Worm (Caenorhabditis elegans) whole organism, early embryonic: Measurements from ENCODE around the gene gcc-2.
A peak's percentile ranks its signal among the peaks of the same experiment; 100 is the strongest.

ENCODE experiments used
- B0310.2 ChIP-seq: sonication (generic microtip); optimal IDR thresholded peaks from 2 replicates; lab custom pipeline; 2016; ENCODE audit warnings: mild to moderate bottlenecking, missing genetic modification characterization, missing compliant biosample characterization
- F13C5.2 ChIP-seq: sonication (generic microtip); optimal IDR thresholded peaks from 2 replicates; lab custom pipeline; 2017; ENCODE audit warnings: mild to moderate bottlenecking, missing genetic modification characterization, inconsistent platforms, missing compliant biosample characterization
- aly-1 ChIP-seq: sonication (generic microtip); optimal IDR thresholded peaks from 2 replicates; lab custom pipeline; 2016; ENCODE audit warnings: missing genetic modification characterization, missing compliant biosample characterization
- ama-1 ChIP-seq: fragments of 150-350 bp; optimal IDR thresholded peaks from 2 replicates; lab custom pipeline; 2014
- ceh-13 ChIP-seq: fragments of 200-800 bp; sonication (Bioruptor generic); optimal IDR thresholded peaks from 2 replicates; lab custom pipeline; 2018; ENCODE audit warnings: mild to moderate bottlenecking, missing genetic modification characterization, missing compliant biosample characterization
- ceh-36 ChIP-seq: sonication (generic microtip); optimal IDR thresholded peaks from 2 replicates; lab custom pipeline; 2016; ENCODE audit warnings: missing genetic modification characterization, inconsistent platforms, missing compliant biosample characterization
- ets-7 ChIP-seq: sonication (generic microtip); optimal IDR thresholded peaks from 2 replicates; lab custom pipeline; 2016; ENCODE audit warnings: missing genotype, missing genetic modification characterization, missing compliant biosample characterization
- flt-1 ChIP-seq: fragments of 200-800 bp; sonication (Bioruptor generic); IDR thresholded peaks from 2 replicates; pipeline ENCODE4 v1.3.6; 2022; ENCODE audit warnings: missing genetic modification characterization, missing compliant biosample characterization
- hmbx-1 ChIP-seq: sonication (generic microtip); optimal IDR thresholded peaks from 2 replicates; lab custom pipeline; 2016; ENCODE audit warnings: mild to moderate bottlenecking, missing genetic modification characterization, missing compliant biosample characterization
- hmg-4 ChIP-seq: fragments of 200-800 bp; sonication (Bioruptor generic); optimal IDR thresholded peaks from 2 replicates; lab custom pipeline; 2018; ENCODE audit warnings: mild to moderate bottlenecking, missing genetic modification characterization, missing compliant biosample characterization
- hnd-1 ChIP-seq: sonication (generic microtip); optimal IDR thresholded peaks from 2 replicates; lab custom pipeline; 2016; ENCODE audit warnings: missing genetic modification characterization, missing compliant biosample characterization
- pes-1 ChIP-seq: fragments of 200-800 bp; sonication (Bioruptor generic); IDR thresholded peaks from 2 replicates; pipeline ENCODE4 v1.3.6; 2022; ENCODE audit warnings: missing genetic modification reagents, missing genetic modification characterization, missing compliant biosample characterization
- scrt-1 ChIP-seq: fragments of 200-800 bp; sonication (Bioruptor generic); IDR thresholded peaks from 2 replicates; pipeline ENCODE4 v1.3.6; 2022; ENCODE audit warnings: missing genetic modification characterization, missing compliant biosample characterization
- sea-1 ChIP-seq: fragments of 200-800 bp; sonication (Bioruptor generic); conservative IDR thresholded peaks from 2 replicates; pipeline ENCODE4 v1.3.6; 2022; ENCODE audit warnings: missing genetic modification characterization, missing compliant biosample characterization
- tbx-11 ChIP-seq: fragments of 200-800 bp; sonication (Bioruptor generic); IDR thresholded peaks from 2 replicates; pipeline ENCODE4 v1.3.6; 2022; ENCODE audit warnings: missing genetic modification characterization, missing compliant biosample characterization
- tbx-37 ChIP-seq: fragments of 200-800 bp; sonication (Bioruptor generic); conservative IDR thresholded peaks from 2 replicates; pipeline ENCODE4 v1.3.6; 2022; ENCODE audit warnings: missing genetic modification reagents, missing genetic modification characterization, missing compliant biosample characterization
- tra-4 ChIP-seq: sonication (generic microtip); optimal IDR thresholded peaks from 2 replicates; lab custom pipeline; 2017; ENCODE audit warnings: missing genetic modification characterization, missing compliant biosample characterization

Gene gcc-2

ce11 chrIII:9782483-9783081, 20.6 kb upstream of the gcc-2 start, which contains the start of gene R10E11.6:
R10E11.6 (plus strand) TSS chrIII:9783006.
- TF ChIP-seq ceh-13 (GFP tag; lab: Kevin White, UChicago) (no peak), ets-7 (tag; lab: Kevin White, UChicago) (no peak), aly-1 (no peak)

ce11 chrIII:9782011-9782436, 20.1 kb upstream of the gcc-2 start, which contains the start of gene vha-2:
vha-2 (plus strand) TSS chrIII:9782164.
- no peak for TF ChIP-seq aly-1
- TF ChIP-seq ama-1, result peak; percentile 27

ce11 chrIII:9780665-9781304, 18.8 kb upstream of the gcc-2 start, which contains the start of gene vha-1:
vha-1 (plus strand) TSS chrIII:9781254.
- TF ChIP-seq F13C5.2 (tag; lab: Kevin White, UChicago) (peak; percentile 54), hmg-4 (GFP tag; lab: Kevin White, UChicago) (no peak), sea-1 (GFP tag; lab: Robert Waterston, UW) (0 out of 2 replicates have a peak, but pooled peaks have one; percentile 58), pes-1 (0 out of 2 replicates have a peak, but pooled peaks have one; percentile 31)

- TF ChIP-seq aly-1, result no peak
- no peak for TF ChIP-seq ceh-13 (GFP tag; lab: Kevin White, UChicago)
- no peak for TF ChIP-seq F13C5.2 (tag; lab: Kevin White, UChicago)
- no peak for TF ChIP-seq flt-1 (GFP tag; lab: Robert Waterston, UW)
- TF ChIP-seq ceh-36 (tag; lab: Kevin White, UChicago), result no peak
- no peak for TF ChIP-seq tra-4
- TF ChIP-seq hnd-1 (tag; lab: Kevin White, UChicago), result no peak
- TF ChIP-seq B0310.2 (tag; lab: Kevin White, UChicago), result no peak
- no peak for TF ChIP-seq hmg-4 (GFP tag; lab: Kevin White, UChicago)
- no peak for TF ChIP-seq sea-1 (GFP tag; lab: Robert Waterston, UW)
- no peak for TF ChIP-seq pes-1
- no peak for TF ChIP-seq ets-7 (tag; lab: Kevin White, UChicago)
Measured at ce11 chrIII:9780254-9780653, 18.3 kb upstream of the gcc-2 start, which contains the start of gene sqv-3. sqv-3 (minus strand) TSS chrIII:9780354.

ce11 chrIII:9779080-9779479, 17.1 kb upstream of the gcc-2 start:
- TF ChIP-seq tbx-37 (no peak), ets-7 (tag; lab: Kevin White, UChicago) (no peak), sea-1 (GFP tag; lab: Robert Waterston, UW) (no peak), scrt-1 (GFP tag; lab: Robert Waterston, UW) (no peak), hmbx-1 (tag; lab: Kevin White, UChicago) (no peak), tra-4 (no peak), B0310.2 (tag; lab: Kevin White, UChicago) (no peak), ceh-13 (GFP tag; lab: Kevin White, UChicago) (no peak), flt-1 (GFP tag; lab: Robert Waterston, UW) (no peak), ceh-36 (tag; lab: Kevin White, UChicago) (no peak), F13C5.2 (tag; lab: Kevin White, UChicago) (no peak)

ce11 chrIII:9776323-9776722, 14.4 kb upstream of the gcc-2 start, which contains the start of gene usp-46:
usp-46 (plus strand) TSS chrIII:9776623.
- no peak for TF ChIP-seq aly-1
- TF ChIP-seq sea-1 (GFP tag; lab: Robert Waterston, UW), result no peak
- no peak for TF ChIP-seq B0310.2 (tag; lab: Kevin White, UChicago)
- no peak for TF ChIP-seq ceh-36 (tag; lab: Kevin White, UChicago)
- no peak for TF ChIP-seq flt-1 (GFP tag; lab: Robert Waterston, UW)
- TF ChIP-seq hnd-1 (tag; lab: Kevin White, UChicago), result no peak
- no peak for TF ChIP-seq tbx-11 (GFP tag; lab: Robert Waterston, UW)
- no peak for TF ChIP-seq ama-1
- TF ChIP-seq pes-1, result no peak
- no peak for TF ChIP-seq ets-7 (tag; lab: Kevin White, UChicago)
- TF ChIP-seq tbx-37, result no peak
- TF ChIP-seq hmg-4 (GFP tag; lab: Kevin White, UChicago), result no peak
- TF ChIP-seq scrt-1 (GFP tag; lab: Robert Waterston, UW), result no peak
- TF ChIP-seq tra-4, result no peak
- no peak for TF ChIP-seq hmbx-1 (tag; lab: Kevin White, UChicago)

ce11 chrIII:9775916-9776315, 14.0 kb upstream of the gcc-2 start:
- no peak for TF ChIP-seq pes-1
- TF ChIP-seq hmbx-1 (tag; lab: Kevin White, UChicago), result no peak
- TF ChIP-seq F13C5.2 (tag; lab: Kevin White, UChicago), result no peak
- no peak for TF ChIP-seq tra-4
- no peak for TF ChIP-seq ets-7 (tag; lab: Kevin White, UChicago)
- no peak for TF ChIP-seq scrt-1 (GFP tag; lab: Robert Waterston, UW)
- no peak for TF ChIP-seq tbx-11 (GFP tag; lab: Robert Waterston, UW)
- TF ChIP-seq ceh-13 (GFP tag; lab: Kevin White, UChicago), result no peak
- no peak for TF ChIP-seq B0310.2 (tag; lab: Kevin White, UChicago)
- TF ChIP-seq ama-1, result no peak
- no peak for TF ChIP-seq hmg-4 (GFP tag; lab: Kevin White, UChicago)
- no peak for TF ChIP-seq hnd-1 (tag; lab: Kevin White, UChicago)
- TF ChIP-seq ceh-36 (tag; lab: Kevin White, UChicago), result no peak
- no peak for TF ChIP-seq flt-1 (GFP tag; lab: Robert Waterston, UW)
